Worm (Caenorhabditis elegans) whole organism, early embryonic: ENCODE measurements around the gene Y102A5C.36.

ENCODE experiments used
- ama-1 ChIP-seq: fragments of 150-350 bp; optimal IDR thresholded peaks from 2 replicates; lab custom pipeline; 2014
- ceh-13 ChIP-seq: fragments of 200-800 bp; sonication (Bioruptor generic); optimal IDR thresholded peaks from 2 replicates; lab custom pipeline; 2018; ENCODE audit warnings: mild to moderate bottlenecking, missing genetic modification characterization, missing compliant biosample characterization
- ceh-36 ChIP-seq: sonication (generic microtip); optimal IDR thresholded peaks from 2 replicates; lab custom pipeline; 2016; ENCODE audit warnings: missing genetic modification characterization, inconsistent platforms, missing compliant biosample characterization
- flt-1 ChIP-seq: fragments of 200-800 bp; sonication (Bioruptor generic); IDR thresholded peaks from 2 replicates; pipeline ENCODE4 v1.3.6; 2022; ENCODE audit warnings: missing genetic modification characterization, missing compliant biosample characterization
- hmg-4 ChIP-seq: fragments of 200-800 bp; sonication (Bioruptor generic); optimal IDR thresholded peaks from 2 replicates; lab custom pipeline; 2018; ENCODE audit warnings: mild to moderate bottlenecking, missing genetic modification characterization, missing compliant biosample characterization
- pes-1 ChIP-seq: fragments of 200-800 bp; sonication (Bioruptor generic); IDR thresholded peaks from 2 replicates; pipeline ENCODE4 v1.3.6; 2022; ENCODE audit warnings: missing genetic modification reagents, missing genetic modification characterization, missing compliant biosample characterization
- scrt-1 ChIP-seq: fragments of 200-800 bp; sonication (Bioruptor generic); IDR thresholded peaks from 2 replicates; pipeline ENCODE4 v1.3.6; 2022; ENCODE audit warnings: missing genetic modification characterization, missing compliant biosample characterization
- sea-1 ChIP-seq: fragments of 200-800 bp; sonication (Bioruptor generic); conservative IDR thresholded peaks from 2 replicates; pipeline ENCODE4 v1.3.6; 2022; ENCODE audit warnings: missing genetic modification characterization, missing compliant biosample characterization
- tbx-11 ChIP-seq: fragments of 200-800 bp; sonication (Bioruptor generic); IDR thresholded peaks from 2 replicates; pipeline ENCODE4 v1.3.6; 2022; ENCODE audit warnings: missing genetic modification characterization, missing compliant biosample characterization

ce11 chrV:16951504-16951903 is 24.3 kb upstream of the Y102A5C.36 start, which contains the start of gene clec-238:
- TF ChIP-seq ama-1 (lab: Kevin White, UChicago): no peak
- TF ChIP-seq flt-1 (GFP tag; lab: Robert Waterston, UW): no peak
- TF ChIP-seq ceh-13 (GFP tag; lab: Kevin White, UChicago): no peak
- TF ChIP-seq scrt-1: no peak
- no peak for TF ChIP-seq sea-1 (GFP tag; lab: Robert Waterston, UW)
- no peak for TF ChIP-seq hmg-4
- TF ChIP-seq pes-1 (GFP tag; lab: Robert Waterston, UW): no peak
- no peak for TF ChIP-seq tbx-11
- no peak for TF ChIP-seq ceh-36 (tag; lab: Kevin White, UChicago)
